Worm (Caenorhabditis elegans): ENCODE measurements around the gene ZK1320.11.
A peak's percentile ranks its signal among the peaks of the same experiment; 100 is the strongest.

The ZK1320.11 gene

DNA sequence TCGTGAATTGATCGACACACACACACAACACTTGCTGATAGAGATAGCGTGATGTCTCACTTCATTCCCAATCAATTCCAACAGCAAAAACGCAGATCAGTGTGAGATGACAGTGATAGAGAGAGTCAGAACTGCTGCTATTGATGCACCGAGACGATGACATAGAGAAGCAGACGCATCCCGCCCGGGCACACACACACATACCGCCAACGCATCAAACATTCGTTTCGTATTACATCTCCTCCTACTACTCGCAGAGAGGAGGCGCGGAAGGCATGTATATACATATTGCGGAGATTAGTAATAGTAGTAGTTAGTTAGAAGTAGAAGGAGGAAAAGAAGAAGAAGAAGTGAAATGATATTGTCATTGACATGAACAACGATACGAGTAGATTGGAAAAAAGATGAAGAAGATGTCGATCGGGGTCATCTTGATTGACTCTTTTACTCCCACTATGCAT, 48.0 kb upstream of the ZK1320.11 start (continued):
- TF ChIP-seq ceh-40 (GFP tag; IDR thresholded peaks at IDR 0.05), result no peak
- TF ChIP-seq snpc-1.1 (tag; optimal IDR thresholded peaks at IDR 0.05; ENCODE audit: insufficient read depth), result no peak
- TF ChIP-seq tbx-9 (tag; optimal IDR thresholded peaks at IDR 0.05; ENCODE audit: borderline replicate concordance), result no peak
- no peak for TF ChIP-seq Y79H2A.3 (GFP tag; conservative IDR thresholded peaks at IDR 0.05)
- TF ChIP-seq nfya-2 (GFP tag; IDR thresholded peaks at IDR 0.05), result no peak
- peak; percentile 15 for TF ChIP-seq madf-10 (tag; optimal IDR thresholded peaks at IDR 0.05)
- TF ChIP-seq snpc-4 (GFP tag; optimal IDR thresholded peaks at IDR 0.05), result no peak
- peak in 3 of 4 experiments; percentile 3 to 32 (median 6) for TF ChIP-seq snpc-4 (tag; optimal IDR thresholded peaks at IDR 0.05)
- TF ChIP-seq mel-28 (tag; optimal IDR thresholded peaks at IDR 0.05; ENCODE audit: borderline replicate concordance), result no peak
- TF ChIP-seq cebp-1 (GFP tag; IDR thresholded peaks at IDR 0.05), result no peak
- peak; percentile 44 for TF ChIP-seq cebp-1 (tag; optimal IDR thresholded peaks at IDR 0.05)
- no peak for TF ChIP-seq chd-7 (tag; optimal IDR thresholded peaks at IDR 0.05)
- TF ChIP-seq F55B11.4 (tag; optimal IDR thresholded peaks at IDR 0.05; ENCODE audit: borderline replicate concordance, insufficient read depth), result no peak
- peak; percentile 15 for TF ChIP-seq zim-3 (tag; optimal IDR thresholded peaks at IDR 0.05)
- no peak for TF ChIP-seq B0261.1 (tag; optimal IDR thresholded peaks at IDR 0.05)
- TF ChIP-seq hlh-12 (tag; optimal IDR thresholded peaks at IDR 0.05), result no peak
- TF ChIP-seq bed-1 (GFP tag; IDR thresholded peaks at IDR 0.05), result no peak
- TF ChIP-seq somi-1 (GFP tag; optimal IDR thresholded peaks at IDR 0.05), result peak; percentile 56
- peak; percentile 92 for TF ChIP-seq nhr-80 (tag; optimal IDR thresholded peaks at IDR 0.05)
- no peak for TF ChIP-seq lag-1 (GFP tag; IDR thresholded peaks at IDR 0.05)
- TF ChIP-seq athp-1 (tag; optimal IDR thresholded peaks at IDR 0.05), result no peak
- no peak for TF ChIP-seq dpff-1 (tag; optimal IDR thresholded peaks at IDR 0.05)
- TF ChIP-seq lin-54 (GFP tag; optimal IDR thresholded peaks at IDR 0.05), result peak; percentile 25
- no peak for TF ChIP-seq aptf-3 (GFP tag; IDR thresholded peaks at IDR 0.05)
- no peak for TF ChIP-seq ceh-100 (GFP tag; IDR thresholded peaks at IDR 0.05)
- TF ChIP-seq lin-26 (GFP tag; IDR thresholded peaks at IDR 0.05), result no peak
- peak; percentile 47 for TF ChIP-seq atf-7 (tag; optimal IDR thresholded peaks at IDR 0.05)
- TF ChIP-seq snpc-1.3 (tag; optimal IDR thresholded peaks at IDR 0.05; ENCODE audit: insufficient read depth), result no peak
- no peak for TF ChIP-seq madf-3 (GFP tag; IDR thresholded peaks at IDR 0.05)
- peak; percentile 20 for TF ChIP-seq die-1 (tag; optimal IDR thresholded peaks at IDR 0.05)
- 0 out of 2 replicates have a peak, but pooled peaks have one; percentile 11 for TF ChIP-seq C06A6.2 (GFP tag; conservative IDR thresholded peaks at IDR 0.05)
- TF ChIP-seq tbp1 (GFP tag; optimal IDR thresholded peaks at IDR 0.05), result no peak
- TF ChIP-seq sdz-38 (tag; optimal IDR thresholded peaks at IDR 0.05), result no peak
- peak; percentile 94 for TF ChIP-seq ets-4 (GFP tag; optimal IDR thresholded peaks at IDR 0.05)
- peak; percentile 43 for TF ChIP-seq F57C9.4 (tag; optimal IDR thresholded peaks at IDR 0.05)
- no peak for TF ChIP-seq cebp-2 (GFP tag; IDR thresholded peaks at IDR 0.05)
- TF ChIP-seq attf-6 (GFP tag; IDR thresholded peaks at IDR 0.05), result no peak
- no peak for TF ChIP-seq madf-8 (GFP tag; conservative IDR thresholded peaks at IDR 0.05)
- TF ChIP-seq F57A8.1 (GFP tag; optimal IDR thresholded peaks at IDR 0.05), result no peak

DNA sequence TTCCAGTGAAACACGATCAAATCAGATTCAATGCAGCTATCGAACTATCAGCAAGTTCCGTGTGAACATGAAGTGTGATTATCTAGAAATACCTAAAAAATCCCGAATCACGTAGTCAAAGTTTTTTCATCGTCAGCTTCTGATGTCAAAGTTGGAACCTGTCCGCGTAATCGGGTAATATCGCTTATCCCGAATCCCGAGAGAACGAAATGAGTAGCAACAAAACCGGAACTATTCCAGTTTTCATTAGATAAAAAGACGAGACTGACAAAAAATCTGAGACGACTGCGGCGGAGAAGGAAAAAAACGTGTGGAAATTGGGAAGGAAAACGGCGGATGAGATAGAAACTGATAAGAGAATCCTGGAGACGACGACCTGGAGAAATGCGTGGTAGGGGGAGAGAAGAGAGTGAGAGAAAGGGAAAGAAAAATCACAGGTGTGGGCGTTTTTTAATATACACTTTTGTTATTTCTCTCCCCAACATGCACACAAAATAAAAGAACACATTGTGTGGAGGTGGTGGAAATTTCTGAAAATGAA, 47.4 kb upstream of the ZK1320.11 start:
- no peak for TF ChIP-seq sdz-38 (tag; optimal IDR thresholded peaks at IDR 0.05)
- TF ChIP-seq ZK185.1 (tag; optimal IDR thresholded peaks at IDR 0.05; ENCODE audit: poor library complexity, severe bottlenecking), result no peak
- TF ChIP-seq nfya-2 (GFP tag; IDR thresholded peaks at IDR 0.05), result no peak
- TF ChIP-seq Y56A3A.18 (GFP tag; IDR thresholded peaks at IDR 0.05), result 0 out of 2 replicates have a peak, but pooled peaks have one; percentile 28
- TF ChIP-seq zfh-2 (GFP tag; conservative IDR thresholded peaks at IDR 0.05), result peak; percentile 41; the same call in 1 of the 2 replicates
- TF ChIP-seq K12H6.12 (tag; optimal IDR thresholded peaks at IDR 0.05), result no peak
- no peak for TF ChIP-seq nhr-120 (GFP tag; IDR thresholded peaks at IDR 0.05)
- no peak for TF ChIP-seq attf-3 (GFP tag; conservative IDR thresholded peaks at IDR 0.05)
- TF ChIP-seq mcd-1 (GFP tag; IDR thresholded peaks at IDR 0.05), result 0 out of 2 replicates have a peak, but pooled peaks have one; percentile 8
- no peak for TF ChIP-seq K11D2.4 (GFP tag; IDR thresholded peaks at IDR 0.05)
- no peak for TF ChIP-seq nhr-27 (tag; optimal IDR thresholded peaks at IDR 0.05)
- TF ChIP-seq Y53F4B.3 (GFP tag; IDR thresholded peaks at IDR 0.05), result no peak
- TF ChIP-seq lsl-1 (GFP tag; optimal IDR thresholded peaks at IDR 0.05), result no peak
